Worm (Caenorhabditis elegans): ENCODE data around the gene srbc-65.
A peak's percentile ranks its signal among the peaks of the same experiment; 100 is the strongest.
"Not testable (repeated sequence)": the region's sequence is repeated elsewhere in the genome, so short reads cannot be mapped to it uniquely, and the experiment has no call there.

srbc-65 gene

DNA sequence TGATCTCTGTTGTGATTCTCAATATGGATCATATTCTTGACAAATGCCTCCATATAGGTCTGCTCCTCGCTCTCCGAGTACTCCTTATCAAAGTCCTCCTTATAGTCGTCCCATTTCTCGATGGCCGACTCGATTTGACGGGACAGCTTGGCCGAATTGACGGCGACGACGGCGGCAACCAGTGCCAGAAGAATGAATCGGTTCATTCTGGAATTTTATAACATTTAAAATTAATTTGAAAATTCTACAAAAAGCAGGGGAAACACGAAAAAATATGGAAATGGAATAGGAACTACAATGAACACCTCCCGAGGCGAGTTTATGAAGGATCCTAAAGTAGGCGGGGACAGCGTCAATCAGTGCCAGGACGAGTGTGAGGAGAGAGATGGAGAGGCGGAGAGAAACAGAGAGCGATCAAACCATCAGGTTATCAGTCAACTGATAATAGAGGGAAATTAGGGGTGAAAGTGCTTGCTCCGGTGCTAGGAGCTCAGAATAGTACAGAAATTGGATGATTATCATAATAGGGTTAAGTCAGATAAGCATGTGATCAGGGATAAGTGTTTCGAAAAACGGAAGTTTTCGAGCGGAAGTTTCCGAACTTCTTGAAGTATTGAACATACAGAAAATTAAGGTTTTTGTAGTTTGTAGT lies 44.5 kb downstream of the srbc-65 start, which contains the start of gene cpl-1 (continued):
- peak; percentile 51 for TF ChIP-seq nhr-102 (tag; optimal IDR thresholded peaks at IDR 0.05)

DNA sequence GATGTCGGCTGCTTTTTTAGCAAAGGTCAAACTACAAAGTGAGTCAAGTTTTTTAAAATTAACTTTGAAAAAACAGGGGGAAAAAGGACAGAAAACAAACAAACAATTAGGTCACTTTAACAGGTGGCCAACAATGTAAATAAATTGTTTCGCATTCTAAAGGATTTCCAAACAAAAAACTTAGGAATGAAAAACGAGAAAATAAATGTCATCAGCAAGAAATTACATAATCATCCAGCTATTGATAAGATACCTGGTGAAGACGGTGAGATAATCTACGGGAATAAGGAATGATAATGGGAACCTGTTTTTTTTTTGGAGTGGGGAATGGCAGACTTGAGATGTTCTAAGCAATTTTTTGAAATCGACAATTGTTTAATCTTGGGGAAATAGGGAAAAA lies 45.3 kb downstream of the srbc-65 start:
- TF ChIP-seq aha-1 (tag) (peak; percentile 52), dmd-9 (GFP tag; IDR thresholded peaks at IDR 0.05) (no peak)

DNA sequence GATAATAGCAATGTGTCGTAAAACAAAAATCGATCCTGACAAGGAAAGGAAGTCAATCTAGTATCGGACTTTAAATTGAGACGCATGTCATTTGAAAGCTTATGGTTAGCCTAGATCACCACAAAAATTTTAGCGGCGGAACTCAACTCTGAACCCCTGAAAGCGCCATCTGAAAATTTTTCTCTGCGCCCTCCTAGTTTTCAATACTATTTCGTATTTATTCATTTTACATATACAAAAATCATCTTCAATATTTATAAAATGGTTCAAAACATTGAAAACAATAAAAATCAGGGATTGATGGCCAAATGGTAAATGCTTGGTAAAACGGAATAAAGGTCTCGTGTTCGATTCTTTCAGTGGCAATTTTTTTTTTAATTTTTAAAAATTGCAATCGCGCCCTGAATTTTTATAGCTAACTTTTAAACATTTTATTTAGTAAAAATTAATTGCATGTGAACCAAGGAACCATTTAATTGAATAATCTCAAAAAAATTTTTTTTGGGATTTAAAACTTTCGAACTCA lies 46.6 kb downstream of the srbc-65 start:
- 0 out of 2 replicates have a peak, but pooled peaks have one; percentile 16 for TF ChIP-seq arid-1 (GFP tag; conservative IDR thresholded peaks at IDR 0.05)
- TF ChIP-seq pha-4 (GFP tag; IDR thresholded peaks at IDR 0.05) = peak; percentile 14; the same call in 1 of the 2 replicates
- not testable (repeated sequence) for TF ChIP-seq pha-4 (tag; optimal IDR thresholded peaks at IDR 0.05)

DNA sequence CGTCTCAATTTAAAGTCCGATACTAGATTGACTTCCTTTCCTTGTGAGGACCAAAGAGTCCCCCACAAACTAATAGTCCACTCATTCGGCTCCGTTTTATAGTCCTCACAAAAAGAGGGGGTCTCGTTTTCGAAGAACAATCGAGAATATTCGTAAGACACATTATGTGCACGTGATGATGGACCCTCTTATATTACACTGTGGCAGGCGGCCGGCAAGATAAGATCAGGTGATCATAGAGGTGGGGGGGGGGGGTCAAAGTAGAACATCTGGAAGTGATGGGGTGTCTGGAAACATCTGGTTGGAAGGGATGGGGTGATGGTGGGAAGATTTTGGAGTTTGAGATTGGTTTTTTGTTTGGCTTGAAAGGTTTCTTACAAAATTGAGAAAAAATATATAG lies 47.7 kb downstream of the srbc-65 start:
- TF ChIP-seq nhr-111 (GFP tag; optimal IDR thresholded peaks at IDR 0.05) (no peak), hlh-30 (tag; optimal IDR thresholded peaks at IDR 0.05; ENCODE audit: insufficient read depth) (peak; percentile 64), hif-1 (tag; optimal IDR thresholded peaks at IDR 0.05) (no peak), F10B5.3 (tag; optimal IDR thresholded peaks at IDR 0.05) (no peak), dmd-9 (GFP tag; IDR thresholded peaks at IDR 0.05) (no peak), hlh-11 (tag; optimal IDR thresholded peaks at IDR 0.05) (peak; percentile 66), dmd-6 (GFP tag; IDR thresholded peaks at IDR 0.05) (peak; percentile 14; the same call in 1 of the 2 replicates), tra-1 (GFP tag; IDR thresholded peaks at IDR 0.05) (0 out of 2 replicates have a peak, but pooled peaks have one; percentile 35), mxl-2 (GFP tag; conservative IDR thresholded peaks at IDR 0.05) (no peak), aha-1 (tag) (peak; percentile 1), F26F4.8 (GFP tag; conservative IDR thresholded peaks at IDR 0.05) (no peak), dve-1 (tag; optimal IDR thresholded peaks at IDR 0.05; ENCODE audit: insufficient read depth) (peak; percentile 38), ceh-32 (tag; optimal IDR thresholded peaks at IDR 0.05; ENCODE audit: poor library complexity) (no peak), ztf-7 (tag; optimal IDR thresholded peaks at IDR 0.05) (no peak), nhr-48 (tag; optimal IDR thresholded peaks at IDR 0.05) (no peak), Y105C5A.15 (GFP tag; IDR thresholded peaks at IDR 0.05) (no peak), mdt-29 (GFP tag; IDR thresholded peaks at IDR 0.05) (peak; percentile 95), nhr-28 (tag; optimal IDR thresholded peaks at IDR 0.05) (no peak), D1046.2 (GFP tag; IDR thresholded peaks at IDR 0.05) (no peak)

DNA sequence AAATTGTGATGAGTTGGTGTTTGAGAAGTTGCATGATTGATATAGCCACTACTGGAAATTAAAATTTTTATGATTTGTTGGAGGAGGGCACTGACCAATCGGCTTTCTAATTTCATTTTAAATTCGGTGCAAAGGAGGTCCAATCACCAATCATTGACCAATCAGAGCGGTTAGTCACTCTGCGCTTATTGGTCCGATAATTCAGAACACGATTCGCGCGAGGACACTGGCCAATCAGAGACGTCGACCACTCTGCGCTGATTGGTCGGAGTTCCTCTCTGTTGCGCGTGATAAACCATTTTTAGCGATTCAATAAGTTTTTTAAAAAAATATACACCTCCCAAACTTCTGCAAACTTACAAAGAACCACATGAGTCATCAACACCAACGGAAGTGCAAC lies 49.1 kb downstream of the srbc-65 start:
- no peak for TF ChIP-seq T26A8.4 (GFP tag; IDR thresholded peaks at IDR 0.05)

DNA sequence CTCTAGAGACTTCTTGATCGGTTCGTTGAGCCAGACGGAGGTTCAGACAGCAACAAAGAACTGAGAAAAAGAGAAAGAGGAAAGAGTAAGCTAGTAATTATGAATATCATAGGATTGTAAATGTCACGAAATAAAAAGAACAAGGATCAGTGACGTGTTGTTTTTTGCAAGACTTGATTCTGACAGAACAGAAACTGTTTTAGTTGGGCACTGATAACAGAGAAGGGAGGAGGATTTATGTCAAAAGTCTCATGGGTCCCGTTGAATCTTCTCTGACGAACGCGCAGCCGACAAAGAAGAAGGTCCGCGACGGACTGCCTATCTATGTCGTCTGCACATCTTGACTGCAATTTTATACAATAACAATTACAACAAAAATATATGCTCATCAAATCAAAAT lies 49.8 kb downstream of the srbc-65 start, which contains the start of gene T03E6.9:
T03E6.9 (minus strand) TSS at position 101 of the 400 bp plus-strand sequence.
- no peak for TF ChIP-seq unc-130 (GFP tag; optimal IDR thresholded peaks at IDR 0.05)
- TF ChIP-seq egl-43 (GFP tag; IDR thresholded peaks at IDR 0.05) = no peak
- TF ChIP-seq unc-62 (GFP tag; optimal IDR thresholded peaks at IDR 0.05 in 1 of 2) = peak in 1 of 2 experiments; percentile 6
- TF ChIP-seq unc-62 (tag; optimal IDR thresholded peaks at IDR 0.05) = no peak
- no peak for TF ChIP-seq skn-1 (tag; optimal IDR thresholded peaks at IDR 0.05)
